Worm (Caenorhabditis elegans): ENCODE results near the gene cls-2.
A peak's percentile ranks its signal among the peaks of the same experiment; 100 is the strongest.

The cls-2 gene

DNA sequence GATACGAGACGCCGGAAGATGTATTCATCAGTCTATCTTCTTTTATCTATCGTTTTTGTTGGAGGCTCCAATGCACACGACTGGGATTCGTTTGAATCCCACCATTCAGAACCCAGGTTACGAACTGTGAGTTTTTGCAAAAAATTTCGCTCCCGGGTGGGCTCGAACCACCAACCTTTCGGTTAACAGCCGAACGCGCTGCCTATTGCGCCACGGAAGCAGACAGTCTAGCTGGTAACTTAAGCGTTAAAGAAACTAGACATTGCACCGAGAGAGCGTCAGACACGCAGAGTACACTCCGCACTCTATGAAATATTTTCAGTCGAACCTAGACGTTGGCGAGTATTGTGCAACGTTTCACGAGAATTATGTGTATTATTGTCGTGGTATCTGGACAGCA, 49.2 kb downstream of the cls-2 start:
- TF ChIP-seq ceh-30 (tag; optimal IDR thresholded peaks at IDR 0.05), result no peak
- no peak for TF ChIP-seq eyg-1 (tag; optimal IDR thresholded peaks at IDR 0.05)
- no peak for TF ChIP-seq unc-55 (GFP tag; optimal IDR thresholded peaks at IDR 0.05)
- TF ChIP-seq dve-1 (tag; optimal IDR thresholded peaks at IDR 0.05), result peak; percentile 19
- no peak for TF ChIP-seq ceh-14 (tag; optimal IDR thresholded peaks at IDR 0.05)
- no peak for TF ChIP-seq nhr-11 (tag; optimal IDR thresholded peaks at IDR 0.05)
- no peak for TF ChIP-seq sox-2 (GFP tag; IDR thresholded peaks at IDR 0.05)
- no peak for TF ChIP-seq ets-4 (tag; optimal IDR thresholded peaks at IDR 0.05)
- peak; percentile 74 for TF ChIP-seq hlh-6 (tag; optimal IDR thresholded peaks at IDR 0.05)
- peak; percentile 53 for TF ChIP-seq fax-1 (tag; optimal IDR thresholded peaks at IDR 0.05)
- TF ChIP-seq Y22D7AL.16 (tag; optimal IDR thresholded peaks at IDR 0.05), result peak; percentile 35
- TF ChIP-seq hlh-8 (tag; optimal IDR thresholded peaks at IDR 0.05), result no peak
- peak; percentile 26 for TF ChIP-seq ztf-16 (tag; optimal IDR thresholded peaks at IDR 0.05)
- no peak for TF ChIP-seq ceh-22 (tag; optimal IDR thresholded peaks at IDR 0.05)
- TF ChIP-seq sox-4 (tag; optimal IDR thresholded peaks at IDR 0.05), result peak; percentile 62
- TF ChIP-seq unc-86 (tag; optimal IDR thresholded peaks at IDR 0.05), result peak; percentile 23
- peak; percentile 63; the same call in 1 of the 2 replicates for TF ChIP-seq ceh-45 (GFP tag; IDR thresholded peaks at IDR 0.05)
- TF ChIP-seq lin-11 (tag; optimal IDR thresholded peaks at IDR 0.05), result peak; percentile 36
- TF ChIP-seq elt-4 (tag; optimal IDR thresholded peaks at IDR 0.05), result no peak
- no peak for TF ChIP-seq hlh-15 (tag; optimal IDR thresholded peaks at IDR 0.05)
- TF ChIP-seq T23F11.4 (GFP tag; optimal IDR thresholded peaks at IDR 0.05), result no peak
- TF ChIP-seq npax-4 (tag; optimal IDR thresholded peaks at IDR 0.05), result no peak
- TF ChIP-seq pag-3 (tag; optimal IDR thresholded peaks at IDR 0.05; ENCODE audit: borderline replicate concordance), result no peak
- no peak for TF ChIP-seq ceh-9 (tag; optimal IDR thresholded peaks at IDR 0.05)
- TF ChIP-seq pros-1 (tag; optimal IDR thresholded peaks at IDR 0.05), result no peak
- TF ChIP-seq ceh-18 (tag; optimal IDR thresholded peaks at IDR 0.05), result no peak
- TF ChIP-seq unc-3 (GFP tag; conservative IDR thresholded peaks at IDR 0.05), result no peak
- no peak for TF ChIP-seq unc-3 (tag; optimal IDR thresholded peaks at IDR 0.05)
- no peak for TF ChIP-seq rnt-1 (tag; optimal IDR thresholded peaks at IDR 0.05)
- TF ChIP-seq madf-2 (tag; optimal IDR thresholded peaks at IDR 0.05), result peak; percentile 49
- no peak for TF ChIP-seq ref-2 (tag; optimal IDR thresholded peaks at IDR 0.05)
- peak; percentile 42 for TF ChIP-seq nhr-232 (tag; optimal IDR thresholded peaks at IDR 0.05)
- no peak for TF ChIP-seq ceh-31 (tag; optimal IDR thresholded peaks at IDR 0.05)
- no peak for TF ChIP-seq unc-42 (tag; optimal IDR thresholded peaks at IDR 0.05)
- TF ChIP-seq ceh-2 (tag; optimal IDR thresholded peaks at IDR 0.05), result no peak
- no peak for TF ChIP-seq ama-1 (optimal IDR thresholded peaks at IDR 0.05)
- TF ChIP-seq hlh-13 (GFP tag; optimal IDR thresholded peaks at IDR 0.05), result peak; percentile 14
- peak; percentile 68 for TF ChIP-seq ceh-6 (GFP tag; optimal IDR thresholded peaks at IDR 0.05)
- TF ChIP-seq hlh-30 (tag; optimal IDR thresholded peaks at IDR 0.05; ENCODE audit: insufficient read depth), result no peak
- TF ChIP-seq fkh-10 (GFP tag; optimal IDR thresholded peaks at IDR 0.05), result no peak
- TF ChIP-seq ahr-1 (tag; optimal IDR thresholded peaks at IDR 0.05), result peak; percentile 14
- no peak for TF ChIP-seq sdc-2 (tag; optimal IDR thresholded peaks at IDR 0.05)
- peak; percentile 64 for TF ChIP-seq tbx-2 (tag; optimal IDR thresholded peaks at IDR 0.05)
- peak; percentile 58 for TF ChIP-seq pat-9 (tag; optimal IDR thresholded peaks at IDR 0.05)
- peak; percentile 32 for TF ChIP-seq gmeb-2 (tag; optimal IDR thresholded peaks at IDR 0.05)
- TF ChIP-seq ceh-24 (tag; optimal IDR thresholded peaks at IDR 0.05), result no peak
- peak; percentile 51 for TF ChIP-seq C08G9.2 (tag; optimal IDR thresholded peaks at IDR 0.05)
- TF ChIP-seq C38D4.7 (GFP tag; optimal IDR thresholded peaks at IDR 0.05), result peak; percentile 40
- no peak for TF ChIP-seq syd-9 (tag; optimal IDR thresholded peaks at IDR 0.05)
- TF ChIP-seq pha-2 (tag; optimal IDR thresholded peaks at IDR 0.05), result peak; percentile 40
- no peak for TF ChIP-seq tbx-7 (tag; optimal IDR thresholded peaks at IDR 0.05)
- no peak for TF ChIP-seq mec-3 (tag; optimal IDR thresholded peaks at IDR 0.05; ENCODE audit: borderline replicate concordance)
- TF ChIP-seq ttx-3 (tag; optimal IDR thresholded peaks at IDR 0.05), result peak; percentile 14
- no peak for TF ChIP-seq odd-2 (tag; optimal IDR thresholded peaks at IDR 0.05)

Data from whole organism, late embryonic.